Worm (Caenorhabditis elegans) whole organism, L1 larva: Measurements from ENCODE around the gene T10C6.7.
A peak's percentile ranks its signal among the peaks of the same experiment; 100 is the strongest.

ENCODE experiments used
- C04F5.9 ChIP-seq: sonication (generic microtip); optimal IDR thresholded peaks from 2 replicates; lab custom pipeline; 2016; ENCODE audit warnings: missing genetic modification characterization, missing compliant biosample characterization
- C16A3.4 ChIP-seq: fragments of 150-350 bp; optimal IDR thresholded peaks from 2 replicates; lab custom pipeline; 2014; ENCODE audit warnings: missing biosample characterization, missing genetic modification characterization
- C34B4.2 ChIP-seq: sonication (generic microtip); optimal IDR thresholded peaks from 2 replicates; lab custom pipeline; 2017; ENCODE audit warnings: mild to moderate bottlenecking, missing genetic modification characterization, missing compliant biosample characterization
- F16B12.6 ChIP-seq: fragments of 150-350 bp; optimal IDR thresholded peaks from 2 replicates; lab custom pipeline; 2014; ENCODE audit warnings: missing biosample characterization, missing genetic modification characterization
- alr-1 ChIP-seq: fragments of 200-800 bp; sonication (Bioruptor generic); optimal IDR thresholded peaks from 2 replicates; lab custom pipeline; 2018; ENCODE audit warnings: borderline replicate concordance, mild to moderate bottlenecking, missing genetic modification characterization, missing compliant biosample characterization
- aly-2 ChIP-seq: fragments of 150-350 bp; optimal IDR thresholded peaks from 2 replicates; lab custom pipeline; 2014; ENCODE audit warnings: missing biosample characterization, missing genetic modification characterization
- ama-1 ChIP-seq: fragments of 150-350 bp; optimal IDR thresholded peaks from 2 replicates; lab custom pipeline; 2014
- ceh-63 ChIP-seq: fragments of 200-800 bp; sonication (Bioruptor generic); optimal IDR thresholded peaks from 2 replicates; lab custom pipeline; 2018; ENCODE audit warnings: mild to moderate bottlenecking, missing genetic modification characterization, missing compliant biosample characterization
- ceh-8 ChIP-seq: fragments of 200-800 bp; sonication (Bioruptor generic); optimal IDR thresholded peaks from 2 replicates; lab custom pipeline; 2018; ENCODE audit warnings: mild to moderate bottlenecking, missing genetic modification characterization, moderate library complexity, missing compliant biosample characterization
- ces-1 ChIP-seq: fragments of 150-350 bp; optimal IDR thresholded peaks from 2 replicates; lab custom pipeline; 2014; ENCODE audit warnings: missing biosample characterization, missing genetic modification reagents, missing genetic modification characterization
- dsc-1 ChIP-seq: sonication (generic microtip); optimal IDR thresholded peaks from 2 replicates; lab custom pipeline; 2016; ENCODE audit warnings: mild to moderate bottlenecking, missing genetic modification characterization, missing compliant biosample characterization
- efl-3 ChIP-seq: fragments of 200-800 bp; sonication (Bioruptor generic); optimal IDR thresholded peaks from 2 replicates; lab custom pipeline; 2018; ENCODE audit warnings: mild to moderate bottlenecking, missing genetic modification characterization, missing compliant biosample characterization
- egl-27 ChIP-seq, 2 experiments: fragments of 150-350 bp in 1 of 2; sonication (generic microtip); optimal IDR thresholded peaks; 3 replicates each; lab custom pipeline; 2017 to 2018; ENCODE audit warnings: missing biosample characterization in 2 of 2, missing genetic modification characterization in 2 of 2, missing genetic modification reagents in 2 of 2
- ets-5 ChIP-seq: fragments of 200-800 bp; sonication (Bioruptor generic); IDR thresholded peaks from 2 replicates; pipeline ENCODE4 v1.3.6; 2022; ENCODE audit warnings: missing genetic modification characterization, missing compliant biosample characterization
- fkh-4 ChIP-seq: sonication (generic microtip); optimal IDR thresholded peaks from 2 replicates; lab custom pipeline; 2016; ENCODE audit warnings: missing compliant biosample characterization, missing genetic modification characterization, borderline replicate concordance
- grh-1 ChIP-seq: fragments of 200-800 bp; sonication (Bioruptor generic); IDR thresholded peaks from 2 replicates; pipeline ENCODE4 v1.3.6; 2022; ENCODE audit warnings: missing genetic modification reagents, missing genetic modification characterization, missing compliant biosample characterization
- hlh-17 ChIP-seq: fragments of 200-800 bp; sonication (Bioruptor generic); optimal IDR thresholded peaks from 2 replicates; lab custom pipeline; 2018; ENCODE audit warnings: missing genetic modification characterization, mild to moderate bottlenecking, missing compliant biosample characterization, moderate library complexity, borderline replicate concordance
- hlh-4 ChIP-seq: sonication (generic microtip); optimal IDR thresholded peaks from 2 replicates; lab custom pipeline; 2016; ENCODE audit warnings: mild to moderate bottlenecking, missing genetic modification characterization, missing compliant biosample characterization
- hpl-2 ChIP-seq: fragments of 150-350 bp; optimal IDR thresholded peaks from 2 replicates; lab custom pipeline; 2014; ENCODE audit warnings: missing biosample characterization, missing genetic modification reagents, missing genetic modification characterization
- lin-13 ChIP-seq: fragments of 150-350 bp; optimal IDR thresholded peaks from 2 replicates; lab custom pipeline; 2014; ENCODE audit warnings: missing biosample characterization, missing genetic modification reagents, missing genetic modification characterization
- lin-39 ChIP-seq: fragments of 150-350 bp; optimal IDR thresholded peaks from 2 replicates; lab custom pipeline; 2014; ENCODE audit warnings: missing biosample characterization, missing genetic modification reagents, missing genetic modification characterization
- lsy-2 ChIP-seq, 2 experiments: fragments of 150-350 bp; optimal IDR thresholded peaks; 2 replicates each; lab custom pipeline; 2014; ENCODE audit warnings: missing biosample characterization in 2 of 2, missing genetic modification characterization in 2 of 2
- mab-9 ChIP-seq: fragments of 200-800 bp; sonication (Bioruptor generic); IDR thresholded peaks from 2 replicates; pipeline ENCODE4 v1.3.6; 2022; ENCODE audit warnings: missing genetic modification reagents, missing genetic modification characterization, missing compliant biosample characterization
- mdl-1 ChIP-seq, 2 experiments: fragments of 150-350 bp; optimal IDR thresholded peaks; 2 replicates each; lab custom pipeline; 2014 to 2017; ENCODE audit warnings: missing biosample characterization in 2 of 2, missing genetic modification characterization in 2 of 2, inconsistent platforms in 1 of 2
- mep-1 ChIP-seq: fragments of 150-350 bp; optimal IDR thresholded peaks from 2 replicates; lab custom pipeline; 2014; ENCODE audit warnings: missing biosample characterization, missing genetic modification characterization
- nhr-12 ChIP-seq: sonication (generic microtip); optimal IDR thresholded peaks from 2 replicates; lab custom pipeline; 2017; ENCODE audit warnings: missing biosample characterization, missing genetic modification characterization
- nhr-19 ChIP-seq: fragments of 200-800 bp; sonication (Bioruptor generic); conservative IDR thresholded peaks from 2 replicates; pipeline ENCODE4 v1.3.6; 2022; ENCODE audit warnings: missing genetic modification characterization, missing compliant biosample characterization
- nhr-47 ChIP-seq: sonication (generic microtip); optimal IDR thresholded peaks from 2 replicates; lab custom pipeline; 2016; ENCODE audit warnings: mild to moderate bottlenecking, missing genetic modification characterization, moderate library complexity, missing compliant biosample characterization
- nhr-85 ChIP-seq: sonication (generic microtip); peaks from one replicate; lab custom pipeline; 2016; ENCODE audit warnings: missing genetic modification characterization, inconsistent platforms, missing compliant biosample characterization
- nhr-90 ChIP-seq: sonication (generic microtip); optimal IDR thresholded peaks from 2 replicates; lab custom pipeline; 2016; ENCODE audit warnings: mild to moderate bottlenecking, missing genetic modification characterization, missing compliant biosample characterization; ENCODE audit not compliant: poor library complexity
- pag-3 ChIP-seq: sonication (generic microtip); optimal IDR thresholded peaks from 2 replicates; lab custom pipeline; 2017; ENCODE audit warnings: missing genetic modification characterization, mild to moderate bottlenecking, missing compliant biosample characterization, antibody characterized with exemption, borderline replicate concordance; ENCODE audit not compliant: insufficient read depth
- pax-3 ChIP-seq: fragments of 200-800 bp; sonication (Bioruptor generic); optimal IDR thresholded peaks from 2 replicates; lab custom pipeline; 2018; ENCODE audit warnings: mild to moderate bottlenecking, missing genetic modification characterization, moderate library complexity, missing compliant biosample characterization
- rnt-1 ChIP-seq: sonication (generic microtip); optimal IDR thresholded peaks from 2 replicates; lab custom pipeline; 2016; ENCODE audit warnings: mild to moderate bottlenecking, missing genetic modification characterization, moderate library complexity, missing compliant biosample characterization
- tlp-1 ChIP-seq: fragments of 150-350 bp; optimal IDR thresholded peaks from 2 replicates; lab custom pipeline; 2014; ENCODE audit warnings: missing biosample characterization, missing genetic modification characterization
- unc-62 ChIP-seq: fragments of 150-350 bp; optimal IDR thresholded peaks from 2 replicates; lab custom pipeline; 2014; ENCODE audit warnings: missing biosample characterization, missing genetic modification reagents, missing genetic modification characterization
- unc-86 ChIP-seq: sonication (generic microtip); optimal IDR thresholded peaks from 2 replicates; lab custom pipeline; 2016; ENCODE audit warnings: missing genetic modification characterization, missing compliant biosample characterization
- unc-98 ChIP-seq: fragments of 200-800 bp; sonication (Bioruptor generic); IDR thresholded peaks from 2 replicates; pipeline ENCODE4 v1.3.6; 2022; ENCODE audit warnings: missing genetic modification characterization, missing compliant biosample characterization
- vab-15 ChIP-seq: sonication (generic microtip); optimal IDR thresholded peaks from 2 replicates; lab custom pipeline; 2017; ENCODE audit warnings: missing genotype, mild to moderate bottlenecking, missing genetic modification characterization, missing compliant biosample characterization
- xbp-1 ChIP-seq: sonication (generic microtip); optimal IDR thresholded peaks from 2 replicates; lab custom pipeline; 2016; ENCODE audit warnings: missing genetic modification characterization, missing compliant biosample characterization
- zip-4 ChIP-seq: fragments of 200-800 bp; sonication (Bioruptor generic); optimal IDR thresholded peaks from 2 replicates; lab custom pipeline; 2018; ENCODE audit warnings: mild to moderate bottlenecking, missing genetic modification characterization, moderate library complexity, missing compliant biosample characterization
- ztf-4 ChIP-seq: fragments of 150-350 bp; optimal IDR thresholded peaks from 2 replicates; lab custom pipeline; 2014; ENCODE audit warnings: missing biosample characterization, missing genetic modification characterization

Gene T10C6.7

DNA sequence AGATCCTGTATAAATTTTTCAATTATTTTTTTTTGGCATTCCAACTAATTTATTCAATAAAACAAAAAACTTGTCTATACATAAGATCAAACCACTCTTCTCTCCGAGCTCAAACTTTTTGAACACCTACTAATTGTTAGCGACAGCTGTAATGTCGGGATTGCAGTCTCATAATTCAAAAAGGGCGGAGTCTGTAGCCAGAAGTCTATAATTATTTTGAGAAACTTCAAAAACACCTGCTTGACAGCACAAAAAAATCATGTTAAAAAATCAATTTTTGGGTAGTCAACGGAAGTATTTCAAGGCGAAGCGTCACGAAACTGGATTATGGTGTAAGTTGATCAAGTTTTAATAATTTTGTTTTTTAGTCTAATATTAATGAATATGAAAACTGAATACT lies 11.5 kb downstream of the T10C6.7 start, which contains the start of gene srx-44:
srx-44 (plus strand) TSS at position 301 of the 400 bp plus-strand sequence.
- TF ChIP-seq hlh-4 (tag; lab: Kevin White, UChicago) (no peak), egl-27 (tag; optimal IDR thresholded peaks at IDR 0.05; lab: Kevin White, UChicago) (no peak), hlh-17 (GFP tag; lab: Kevin White, UChicago) (no peak)

- TF ChIP-seq rnt-1 = no peak
- no peak for TF ChIP-seq ztf-4 (tag; lab: Kevin White, UChicago)
- no peak for TF ChIP-seq ets-5
- no peak for TF ChIP-seq lsy-2 (tag; optimal IDR thresholded peaks at IDR 0.05; lab: Kevin White, UChicago)
- no peak for TF ChIP-seq unc-86
- no peak for TF ChIP-seq fkh-4
- no peak for TF ChIP-seq pax-3
- no peak for TF ChIP-seq lin-39 (tag; lab: Kevin White, UChicago)
- no peak for TF ChIP-seq nhr-12 (tag; lab: Kevin White, UChicago)
- no peak for TF ChIP-seq C34B4.2 (tag; lab: Kevin White, UChicago)
- no peak for TF ChIP-seq mdl-1 (tag; optimal IDR thresholded peaks at IDR 0.05; lab: Kevin White, UChicago)
- no peak for TF ChIP-seq hlh-17 (GFP tag; lab: Kevin White, UChicago)
- TF ChIP-seq ces-1 (GFP tag; lab: Kevin White, UChicago) = no peak
- TF ChIP-seq, all 84 proteins: peak for 0
These were observed 13.8 kb downstream of the T10C6.7 start, which contains the start of gene srx-43 for ce11 chrV:16017671-16018070. TSS of gene srx-43 (plus strand) at chrV:16017971.

ce11 chrV:16016977-16017376 lies 14.5 kb downstream of the T10C6.7 start:
- TF ChIP-seq tlp-1 (tag; lab: Kevin White, UChicago) = no peak
- peak; percentile 66 for TF ChIP-seq ceh-8

DNA sequence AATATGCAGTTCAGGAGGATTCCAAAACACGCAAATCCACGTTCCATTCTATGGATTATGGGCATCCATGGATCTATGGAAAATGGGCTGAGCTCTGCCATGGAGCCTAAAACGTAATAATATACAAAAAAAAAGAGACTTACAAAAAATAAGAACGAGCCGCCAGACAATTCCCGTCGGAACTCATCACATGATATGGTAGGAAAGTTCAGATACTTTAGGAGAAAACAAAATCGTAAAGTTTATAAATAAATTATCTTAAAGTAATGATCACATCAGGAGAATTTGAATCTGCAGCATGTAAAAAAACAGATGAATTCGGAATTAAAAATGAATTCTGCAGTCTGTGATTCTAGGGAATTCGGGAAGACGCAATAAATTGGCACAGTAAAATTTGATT lies 15.9 kb downstream of the T10C6.7 start, which contains the start of gene str-232:
str-232 (minus strand) TSS at position 101 of the 400 bp plus-strand sequence.
- TF ChIP-seq mep-1 (no peak), zip-4 (GFP tag; lab: Kevin White, UChicago) (no peak), unc-98 (GFP tag; lab: Robert Waterston, UW) (no peak), xbp-1 (tag; lab: Kevin White, UChicago) (no peak), efl-3 (GFP tag; lab: Kevin White, UChicago) (no peak), nhr-12 (tag; lab: Kevin White, UChicago) (no peak), ceh-63 (no peak), vab-15 (tag; lab: Kevin White, UChicago) (no peak), ama-1 (no peak), lin-39 (tag; lab: Kevin White, UChicago) (no peak), unc-62 (GFP tag; lab: Kevin White, UChicago) (no peak), nhr-47 (no peak), hpl-2 (GFP tag; lab: Kevin White, UChicago) (no peak)

DNA sequence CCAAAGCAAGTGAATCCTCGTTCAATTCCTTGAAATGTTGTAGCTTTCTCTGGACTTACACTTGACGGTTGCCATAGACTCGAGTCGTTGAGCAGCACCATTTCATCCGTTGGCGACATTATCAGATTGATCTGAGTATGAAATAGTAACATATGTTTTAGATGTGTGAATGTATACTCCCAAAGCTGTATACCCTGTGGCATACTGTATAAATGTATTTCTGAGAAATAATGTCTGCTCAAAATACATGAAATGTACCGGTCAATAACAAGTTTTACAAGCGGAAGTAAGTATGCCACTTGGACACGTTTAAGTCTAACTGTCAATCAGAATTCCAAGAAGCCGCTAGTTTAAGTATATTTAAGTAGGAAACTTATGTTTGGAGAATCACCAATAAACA lies 21.9 kb downstream of the T10C6.7 start, which contains the start of gene str-233:
str-233 (minus strand) TSS at position 101 of the 400 bp plus-strand sequence.
- TF ChIP-seq nhr-85 (tag; lab: Kevin White, UChicago) = no peak
- no peak for TF ChIP-seq aly-2 (tag; lab: Kevin White, UChicago)
- TF ChIP-seq C34B4.2 (tag; lab: Kevin White, UChicago) = no peak
- TF ChIP-seq nhr-90 = no peak
- TF ChIP-seq hlh-4 (tag; lab: Kevin White, UChicago) = no peak
- TF ChIP-seq C16A3.4 (tag; lab: Kevin White, UChicago) = no peak
- TF ChIP-seq alr-1 (tag; lab: Kevin White, UChicago) = no peak
- no peak for TF ChIP-seq grh-1 (GFP tag; lab: Robert Waterston, UW)
- TF ChIP-seq dsc-1 (tag; lab: Kevin White, UChicago) = no peak
- TF ChIP-seq hlh-17 (GFP tag; lab: Kevin White, UChicago) = no peak
- TF ChIP-seq nhr-47 = no peak
- no peak for TF ChIP-seq pag-3 (tag; lab: Kevin White, UChicago)
- no peak for TF ChIP-seq C04F5.9
- no peak for TF ChIP-seq lin-13
- TF ChIP-seq ets-5 = no peak
- no peak for TF ChIP-seq mab-9 (GFP tag; lab: Robert Waterston, UW)
- TF ChIP-seq nhr-19 (GFP tag; lab: Robert Waterston, UW) = no peak
- no peak for TF ChIP-seq efl-3 (GFP tag; lab: Kevin White, UChicago)
- TF ChIP-seq F16B12.6 (tag; lab: Kevin White, UChicago) = no peak
- TF ChIP-seq, all 84 proteins: peak for 0
